Worm (Caenorhabditis elegans) whole organism, L4 larva: ENCODE results near the gene agt-1.

ENCODE experiments used
- F10B5.3 ChIP-seq: sonication (generic microtip); optimal IDR thresholded peaks from 2 replicates; lab custom pipeline; 2016; ENCODE audit warnings: mild to moderate bottlenecking, missing genetic modification characterization, missing compliant biosample characterization
- F26F4.8 ChIP-seq: fragments of 200-800 bp; sonication (Bioruptor generic); conservative IDR thresholded peaks from 2 replicates; pipeline ENCODE4 v1.3.6; 2022; ENCODE audit warnings: missing genetic modification characterization, missing compliant biosample characterization
- F37D6.2 ChIP-seq: sonication (generic microtip); optimal IDR thresholded peaks from 2 replicates; lab custom pipeline; 2016; ENCODE audit warnings: mild to moderate bottlenecking, missing genetic modification characterization, missing compliant biosample characterization
- F44E2.7 ChIP-seq: fragments of 200-800 bp; sonication (Bioruptor generic); IDR thresholded peaks from 2 replicates; pipeline ENCODE4 v2.1.2; 2022; ENCODE audit warnings: missing genetic modification characterization, missing compliant biosample characterization
- R02D3.7 ChIP-seq: fragments of 150-350 bp; sonication (generic microtip); optimal IDR thresholded peaks from 3 replicates; lab custom pipeline; 2014; ENCODE audit warnings: missing biosample characterization, missing genetic modification characterization
- T20F7.1 ChIP-seq: fragments of 200-800 bp; sonication (Bioruptor generic); optimal IDR thresholded peaks from 2 replicates; lab custom pipeline; 2018; ENCODE audit warnings: mild to moderate bottlenecking, missing genetic modification characterization, missing compliant biosample characterization
- Y105C5A.15 ChIP-seq: fragments of 200-800 bp; sonication (Bioruptor generic); IDR thresholded peaks from 2 replicates; pipeline ENCODE4 v1.3.6; 2022; ENCODE audit warnings: missing genetic modification characterization, missing compliant biosample characterization
- Y48G9A.11 ChIP-seq: fragments of 200-800 bp; sonication (Bioruptor generic); IDR thresholded peaks from 2 replicates; pipeline ENCODE4 v1.3.6; 2022; ENCODE audit warnings: missing genetic modification reagents, missing genetic modification characterization, missing compliant biosample characterization
- Y5F2A.4 ChIP-seq: fragments of 200-800 bp; sonication (Bioruptor generic); optimal IDR thresholded peaks from 2 replicates; lab custom pipeline; 2018; ENCODE audit warnings: mild to moderate bottlenecking, missing genetic modification characterization, missing compliant biosample characterization
- Y75B8A.6 ChIP-seq: fragments of 200-800 bp; sonication (Bioruptor generic); IDR thresholded peaks from 2 replicates; pipeline ENCODE4 v1.3.6; 2022; ENCODE audit warnings: missing genetic modification reagents, missing genetic modification characterization, missing compliant biosample characterization
- ceh-20 ChIP-seq: fragments of 200-800 bp; sonication (Bioruptor generic); IDR thresholded peaks from 2 replicates; pipeline ENCODE4 v1.3.6; 2022; ENCODE audit warnings: missing genetic modification reagents, missing genetic modification characterization, missing compliant biosample characterization
- ceh-32 ChIP-seq: sonication (generic microtip); optimal IDR thresholded peaks from 2 replicates; lab custom pipeline; 2016; ENCODE audit warnings: mild to moderate bottlenecking, missing genetic modification characterization, missing compliant biosample characterization; ENCODE audit not compliant: poor library complexity
- ceh-44 ChIP-seq: fragments of 200-800 bp; sonication (Bioruptor generic); IDR thresholded peaks from 2 replicates; pipeline ENCODE4 v1.3.6; 2022; ENCODE audit warnings: missing genetic modification reagents, missing genetic modification characterization, missing compliant biosample characterization
- ces-1 ChIP-seq: fragments of 150-350 bp; sonication (generic microtip); optimal IDR thresholded peaks from 4 replicates; lab custom pipeline; 2014; ENCODE audit warnings: missing biosample characterization, missing genetic modification reagents, missing genetic modification characterization
- ctbp-1 ChIP-seq: fragments of 200-800 bp; sonication (Bioruptor generic); IDR thresholded peaks from 2 replicates; pipeline ENCODE4 v1.3.6; 2022; ENCODE audit warnings: missing genetic modification reagents, missing genetic modification characterization, missing compliant biosample characterization
- daf-12 ChIP-seq: fragments of 150-350 bp; optimal IDR thresholded peaks from 2 replicates; lab custom pipeline; 2014; ENCODE audit warnings: missing biosample characterization, missing genetic modification reagents, missing genetic modification characterization
- daf-16 ChIP-seq, 3 experiments: sonication (generic microtip); optimal IDR thresholded peaks; 2 replicates each; lab custom pipeline; 2016 to 2017; ENCODE audit warnings: missing genetic modification characterization in 3 of 3, missing genetic modification reagents in 3 of 3, mild to moderate bottlenecking in 2 of 3, missing compliant biosample characterization in 2 of 3, missing biosample characterization in 1 of 3, moderate library complexity in 1 of 3
- daf-19 ChIP-seq: fragments of 200-800 bp; sonication (Bioruptor generic); conservative IDR thresholded peaks from 2 replicates; pipeline ENCODE4 v1.3.6; 2022; ENCODE audit warnings: missing genetic modification characterization, missing compliant biosample characterization
- dmd-6 ChIP-seq: fragments of 200-800 bp; sonication (Bioruptor generic); IDR thresholded peaks from 2 replicates; pipeline ENCODE4 v1.3.6; 2022; ENCODE audit warnings: missing genetic modification reagents, missing genetic modification characterization, missing compliant biosample characterization
- egl-27 ChIP-seq: sonication (generic microtip); optimal IDR thresholded peaks from 3 replicates; lab custom pipeline; 2017; ENCODE audit warnings: missing biosample characterization, missing genetic modification reagents, missing genetic modification characterization
- egl-43 ChIP-seq: fragments of 200-800 bp; sonication (Bioruptor generic); IDR thresholded peaks from 2 replicates; pipeline ENCODE4 v1.3.6; 2022; ENCODE audit warnings: missing genetic modification reagents, missing genetic modification characterization, missing compliant biosample characterization
- fkh-10 ChIP-seq: fragments of 150-350 bp; optimal IDR thresholded peaks from 2 replicates; lab custom pipeline; 2014; ENCODE audit warnings: missing biosample characterization, missing genetic modification reagents, missing genetic modification characterization
- fos-1 ChIP-seq: fragments of 150-350 bp; optimal IDR thresholded peaks from 2 replicates; lab custom pipeline; 2014; ENCODE audit warnings: missing biosample characterization, missing genetic modification characterization
- hlh-11 ChIP-seq: fragments of 200-800 bp; sonication (Bioruptor generic); optimal IDR thresholded peaks from 2 replicates; lab custom pipeline; 2018; ENCODE audit warnings: mild to moderate bottlenecking, missing genetic modification characterization, missing compliant biosample characterization
- hlh-30 ChIP-seq: sonication (generic microtip); optimal IDR thresholded peaks from 2 replicates; lab custom pipeline; 2017; ENCODE audit warnings: antibody characterized with exemption, mild to moderate bottlenecking, missing genetic modification characterization, missing compliant biosample characterization; ENCODE audit not compliant: insufficient read depth
- jun-1 ChIP-seq: fragments of 150-350 bp; optimal IDR thresholded peaks from 2 replicates; lab custom pipeline; 2014; ENCODE audit warnings: missing biosample characterization, missing genetic modification reagents, missing genetic modification characterization
- lin-15B ChIP-seq: fragments of 150-350 bp; sonication (generic microtip); optimal IDR thresholded peaks from 3 replicates; lab custom pipeline; 2014; ENCODE audit warnings: missing biosample characterization, missing genetic modification characterization
- lin-38 ChIP-seq: fragments of 200-800 bp; sonication (Bioruptor generic); IDR thresholded peaks from 2 replicates; pipeline ENCODE4 v1.3.6; 2022; ENCODE audit warnings: missing genetic modification reagents, missing genetic modification characterization, missing compliant biosample characterization
- lir-3 ChIP-seq: sonication (generic microtip); optimal IDR thresholded peaks from 2 replicates; lab custom pipeline; 2016; ENCODE audit warnings: mild to moderate bottlenecking, missing genetic modification characterization, missing compliant biosample characterization
- madf-5 ChIP-seq, 2 experiments: fragments of 200-800 bp; sonication (Bioruptor generic); IDR thresholded peaks; 2 replicates each; pipeline ENCODE4 v1.3.6; 2022; ENCODE audit warnings: missing compliant biosample characterization in 2 of 2, missing genetic modification characterization in 2 of 2
- madf-9 ChIP-seq: fragments of 200-800 bp; sonication (Bioruptor generic); conservative IDR thresholded peaks from 2 replicates; pipeline ENCODE4 v1.3.6; 2022; ENCODE audit warnings: missing genetic modification reagents, missing genetic modification characterization, missing compliant biosample characterization
- mdl-1 ChIP-seq, 2 experiments: fragments of 150-350 bp in 1 of 2; sonication (generic microtip) in 1 of 2; optimal IDR thresholded peaks; 2 replicates each; lab custom pipeline; 2014 to 2017; ENCODE audit warnings: missing biosample characterization in 2 of 2, missing genetic modification characterization in 2 of 2
- mes-2 ChIP-seq: sonication (generic microtip); optimal IDR thresholded peaks from 2 replicates; lab custom pipeline; 2016; ENCODE audit warnings: missing genotype, mild to moderate bottlenecking, missing genetic modification characterization, missing compliant biosample characterization; ENCODE audit not compliant: poor library complexity, severe bottlenecking
- nhr-102 ChIP-seq: sonication (generic microtip); optimal IDR thresholded peaks from 2 replicates; lab custom pipeline; 2016; ENCODE audit warnings: mild to moderate bottlenecking, missing genetic modification characterization, moderate library complexity, missing compliant biosample characterization
- nhr-11 ChIP-seq: fragments of 150-350 bp; optimal IDR thresholded peaks from 2 replicates; lab custom pipeline; 2014; ENCODE audit warnings: missing biosample characterization, missing genetic modification characterization
- nhr-237 ChIP-seq: sonication (generic microtip); optimal IDR thresholded peaks from 2 replicates; lab custom pipeline; 2017; ENCODE audit warnings: missing biosample characterization, missing genetic modification characterization
- nhr-28 ChIP-seq: fragments of 150-350 bp; optimal IDR thresholded peaks from 2 replicates; lab custom pipeline; 2014; ENCODE audit warnings: missing biosample characterization, missing genetic modification characterization
- nhr-6 ChIP-seq: fragments of 150-350 bp; optimal IDR thresholded peaks from 2 replicates; lab custom pipeline; 2014; ENCODE audit warnings: missing biosample characterization, missing genetic modification characterization
- nhr-76 ChIP-seq: fragments of 150-350 bp; optimal IDR thresholded peaks from 2 replicates; lab custom pipeline; 2014; ENCODE audit warnings: missing biosample characterization, missing genetic modification characterization
- nhr-77 ChIP-seq: fragments of 150-350 bp; optimal IDR thresholded peaks from 2 replicates; lab custom pipeline; 2014; ENCODE audit warnings: missing biosample characterization, missing genetic modification characterization
- pqm-1 ChIP-seq: sonication (generic microtip); optimal IDR thresholded peaks from 2 replicates; lab custom pipeline; 2017; ENCODE audit warnings: missing biosample characterization, missing genetic modification characterization
- sdz-12 ChIP-seq: fragments of 200-800 bp; sonication (Bioruptor generic); optimal IDR thresholded peaks from 2 replicates; lab custom pipeline; 2018; ENCODE audit warnings: mild to moderate bottlenecking, missing genetic modification characterization, missing compliant biosample characterization
- snpc-1.2 ChIP-seq: fragments of 200-800 bp; sonication (Bioruptor generic); IDR thresholded peaks from 2 replicates; pipeline ENCODE4 v1.3.6; 2022; ENCODE audit warnings: missing genetic modification reagents, missing genetic modification characterization, missing compliant biosample characterization
- spr-1 ChIP-seq: sonication (generic microtip); optimal IDR thresholded peaks from 2 replicates; lab custom pipeline; 2016; ENCODE audit warnings: mild to moderate bottlenecking, missing genetic modification characterization, missing compliant biosample characterization
- spr-3 ChIP-seq: fragments of 200-800 bp; sonication (Bioruptor generic); optimal IDR thresholded peaks from 2 replicates; lab custom pipeline; 2018; ENCODE audit warnings: mild to moderate bottlenecking, missing genetic modification characterization, missing compliant biosample characterization
- tra-1 ChIP-seq: fragments of 200-800 bp; sonication (Bioruptor generic); IDR thresholded peaks from 2 replicates; pipeline ENCODE4 v1.3.6; 2022; ENCODE audit warnings: missing genetic modification reagents, missing genetic modification characterization, missing compliant biosample characterization
- unc-39 ChIP-seq: sonication (generic microtip); optimal IDR thresholded peaks from 2 replicates; lab custom pipeline; 2017; ENCODE audit warnings: missing biosample characterization, missing genetic modification characterization
- unc-62 ChIP-seq, 3 experiments: fragments of 150-350 bp in 1 of 3; sonication (generic microtip); optimal IDR thresholded peaks in 2 of 3; peaks in 1 of 3; 1 replicate in 1 of 3; 2 replicates in 2 of 3; lab custom pipeline; 2014 to 2017; ENCODE audit warnings: missing biosample characterization in 3 of 3, missing genetic modification characterization in 3 of 3, missing genetic modification reagents in 3 of 3, missing genotype in 1 of 3
- zip-2 ChIP-seq: fragments of 150-350 bp; optimal IDR thresholded peaks from 2 replicates; lab custom pipeline; 2014; ENCODE audit warnings: missing biosample characterization, missing genetic modification characterization
- ztf-11 ChIP-seq: fragments of 150-350 bp; optimal IDR thresholded peaks from 2 replicates; lab custom pipeline; 2014; ENCODE audit warnings: missing biosample characterization, missing genetic modification characterization
- ztf-7 ChIP-seq: fragments of 150-350 bp; optimal IDR thresholded peaks from 2 replicates; lab custom pipeline; 2014; ENCODE audit warnings: missing biosample characterization, missing genetic modification characterization

agt-1 gene

ce11 chrIV:13388779-13389178 lies 19.6 kb upstream of the agt-1 start (continued):
- TF ChIP-seq mes-2, result peak; percentile 55
- no peak for TF ChIP-seq lir-3
- no peak for TF ChIP-seq madf-9 (GFP tag; lab: Robert Waterston, UW)
- no peak for TF ChIP-seq egl-43
- TF ChIP-seq hlh-11 (tag; lab: Kevin White, UChicago), result peak; percentile 39
- no peak for TF ChIP-seq ztf-7 (tag; lab: Kevin White, UChicago)
- peak; percentile 49 for TF ChIP-seq nhr-102 (tag; lab: Kevin White, UChicago)
- TF ChIP-seq nhr-11 (tag; lab: Kevin White, UChicago), result no peak
- peak; percentile 70 for TF ChIP-seq lin-38
- TF ChIP-seq ces-1, result no peak
- TF ChIP-seq daf-12 (tag; lab: Kevin White, UChicago), result no peak
- no peak for TF ChIP-seq egl-27 (tag; lab: Kevin White, UChicago)
- peak; percentile 65 for TF ChIP-seq hlh-30 (tag; lab: Kevin White, UChicago)
- no peak for TF ChIP-seq Y48G9A.11 (GFP tag; lab: Robert Waterston, UW)
- TF ChIP-seq dmd-6 (GFP tag; lab: Robert Waterston, UW), result peak; percentile 30; the same call in 1 of the 2 replicates
- no peak for TF ChIP-seq ceh-32
- TF ChIP-seq F37D6.2 (tag; lab: Kevin White, UChicago), result no peak
- peak; percentile 33 for TF ChIP-seq R02D3.7
- TF ChIP-seq zip-2 (tag; lab: Kevin White, UChicago), result peak; percentile 66
- no peak for TF ChIP-seq Y75B8A.6 (GFP tag; lab: Robert Waterston, UW)
- no peak for TF ChIP-seq unc-39 (tag; lab: Kevin White, UChicago)
- no peak for TF ChIP-seq pqm-1 (tag; lab: Kevin White, UChicago)
- TF ChIP-seq ztf-11 (tag; lab: Kevin White, UChicago), result no peak
- peak; percentile 43 for TF ChIP-seq T20F7.1
- TF ChIP-seq sdz-12 (GFP tag; lab: Kevin White, UChicago), result peak; percentile 29
- TF ChIP-seq F44E2.7 (GFP tag; lab: Robert Waterston, UW), result no peak
- peak; percentile 19 for TF ChIP-seq spr-1 (tag; lab: Kevin White, UChicago)
- no peak for TF ChIP-seq madf-5 (GFP tag; IDR thresholded peaks at IDR 0.05; lab: Robert Waterston, UW)
- no peak for TF ChIP-seq Y105C5A.15 (GFP tag; lab: Robert Waterston, UW)
- TF ChIP-seq Y5F2A.4 (GFP tag; lab: Kevin White, UChicago), result no peak
- TF ChIP-seq daf-19, result peak; percentile 81
- TF ChIP-seq tra-1, result no peak
- TF ChIP-seq snpc-1.2 (GFP tag; lab: Robert Waterston, UW), result no peak
- no peak for TF ChIP-seq ceh-44
- TF ChIP-seq unc-62 (GFP tag; optimal IDR thresholded peaks at IDR 0.05 in 1 of 2; lab: Kevin White, UChicago), result peak in 1 of 2 experiments; percentile 81
- no peak for TF ChIP-seq unc-62 (tag; optimal IDR thresholded peaks at IDR 0.05; lab: Kevin White, UChicago)
- no peak for TF ChIP-seq F10B5.3
- peak in 1 of 2 experiments; percentile 7 for TF ChIP-seq daf-16 (GFP tag; optimal IDR thresholded peaks at IDR 0.05; lab: Kevin White, UChicago)
- no peak for TF ChIP-seq daf-16 (tag; optimal IDR thresholded peaks at IDR 0.05; lab: Kevin White, UChicago)
- TF ChIP-seq nhr-6 (tag; lab: Kevin White, UChicago), result no peak
- peak; percentile 13 for TF ChIP-seq jun-1
- TF ChIP-seq lin-15B (tag; lab: Kevin White, UChicago), result no peak
- TF ChIP-seq ceh-20 (GFP tag; lab: Robert Waterston, UW), result peak; percentile 48; the same call in 1 of the 2 replicates
- no peak for TF ChIP-seq fos-1
- no peak for TF ChIP-seq nhr-237 (tag; lab: Kevin White, UChicago)
- peak; percentile 32 for TF ChIP-seq nhr-28
- no peak for TF ChIP-seq F26F4.8 (GFP tag; lab: Robert Waterston, UW)
- TF ChIP-seq nhr-76, result no peak
- peak; percentile 18 for TF ChIP-seq spr-3 (GFP tag; lab: Kevin White, UChicago)
- peak in 1 of 2 experiments; percentile 50 for TF ChIP-seq mdl-1 (tag; optimal IDR thresholded peaks at IDR 0.05; lab: Kevin White, UChicago)
- peak; percentile 50; the same call in 1 of the 2 replicates for TF ChIP-seq ctbp-1
- TF ChIP-seq nhr-77 (tag; lab: Kevin White, UChicago), result peak; percentile 60
- no peak for TF ChIP-seq fkh-10
